Fruit fly (Drosophila melanogaster): ENCODE data around the gene CG17361.

CG17361 gene

dm6 chr3L:13996992-13997391, at the start of gene CG17361:
TSS of gene CG17361 (plus strand) at chr3L:13997191.
- TF ChIP-seq HLH106 (tag; optimal IDR thresholded peaks at IDR 0.05) (peak; percentile 23), brk (GFP tag; optimal IDR thresholded peaks at IDR 0.05) (no peak)

DNA sequence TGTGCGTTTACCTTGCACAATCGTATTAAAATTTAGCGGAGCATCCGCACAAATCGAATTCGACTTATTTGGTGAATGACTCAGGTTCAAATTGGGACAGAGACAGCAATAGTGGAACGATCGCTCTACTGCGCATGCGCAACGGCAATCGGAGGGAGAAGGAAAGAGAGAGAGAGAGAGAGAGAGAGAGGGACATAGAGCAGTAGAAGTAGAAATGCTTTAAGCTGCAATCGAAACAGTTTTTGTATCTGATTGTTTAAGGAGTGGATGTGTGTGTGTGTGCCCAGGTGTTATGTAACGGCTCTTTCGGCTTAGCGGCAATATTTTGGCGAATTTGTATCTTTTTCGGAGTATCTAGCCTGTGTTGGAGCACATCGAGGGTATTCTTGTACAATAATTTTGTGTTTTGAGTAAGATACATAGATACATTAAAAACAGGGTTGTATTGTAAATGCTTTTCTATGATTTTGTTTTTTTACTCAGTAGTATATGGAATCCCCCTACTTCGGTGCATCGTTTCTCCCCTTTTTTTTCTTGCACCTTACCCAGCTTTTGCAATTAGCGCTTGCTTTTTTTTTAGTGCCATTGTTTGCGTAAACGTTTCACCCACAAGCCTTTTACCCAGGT, 47.4 kb upstream of the CG17361 start:
- TF ChIP-seq N (GFP tag; optimal IDR thresholded peaks at IDR 0.05) (no peak), HLH106 (tag; optimal IDR thresholded peaks at IDR 0.05) (no peak), foxo (GFP tag; optimal IDR thresholded peaks at IDR 0.05) (peak in 1 of 2 experiments; percentile 21), h (GFP tag; optimal IDR thresholded peaks at IDR 0.05) (peak; percentile 16), ey (GFP tag; optimal IDR thresholded peaks at IDR 0.05) (peak; percentile 22), rgr (GFP tag; optimal IDR thresholded peaks at IDR 0.05) (peak; percentile 10), CG32264 (GFP tag; optimal IDR thresholded peaks at IDR 0.05) (no peak)

DNA sequence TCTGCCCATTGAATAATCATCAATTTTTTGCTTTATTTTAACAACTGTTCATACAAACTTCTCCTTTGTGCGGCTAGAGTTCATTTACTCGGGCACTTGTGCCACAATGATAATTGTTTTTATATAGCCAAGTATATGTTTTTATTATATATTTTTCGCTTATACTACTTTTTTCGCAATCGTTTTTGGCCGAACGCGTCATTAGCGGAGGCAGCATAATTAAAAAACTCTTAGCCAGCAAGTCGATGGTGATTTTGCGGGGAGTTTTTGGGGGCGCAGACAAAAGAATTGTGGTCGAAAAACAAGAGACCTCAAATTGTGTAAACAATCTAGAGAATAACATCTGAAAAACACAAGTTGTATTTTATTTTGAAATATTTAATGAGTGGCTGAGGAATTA, 45.4 kb upstream of the CG17361 start:
- TF ChIP-seq fru (GFP tag; optimal IDR thresholded peaks at IDR 0.05) (no peak), brk (GFP tag; optimal IDR thresholded peaks at IDR 0.05) (peak; percentile 28), Sp1 (GFP tag; optimal IDR thresholded peaks at IDR 0.05) (peak; percentile 4), rgr (GFP tag; optimal IDR thresholded peaks at IDR 0.05) (peak; percentile 38), HLH106 (tag; optimal IDR thresholded peaks at IDR 0.05) (no peak), h (GFP tag; optimal IDR thresholded peaks at IDR 0.05) (peak; percentile 46), Hr83 (GFP tag; optimal IDR thresholded peaks at IDR 0.05; ENCODE audit: poor library complexity, severe bottlenecking) (peak; percentile 16), tai (GFP tag; optimal IDR thresholded peaks at IDR 0.05) (peak; percentile 12), Hnf4 (GFP tag; optimal IDR thresholded peaks at IDR 0.05) (no peak)

DNA sequence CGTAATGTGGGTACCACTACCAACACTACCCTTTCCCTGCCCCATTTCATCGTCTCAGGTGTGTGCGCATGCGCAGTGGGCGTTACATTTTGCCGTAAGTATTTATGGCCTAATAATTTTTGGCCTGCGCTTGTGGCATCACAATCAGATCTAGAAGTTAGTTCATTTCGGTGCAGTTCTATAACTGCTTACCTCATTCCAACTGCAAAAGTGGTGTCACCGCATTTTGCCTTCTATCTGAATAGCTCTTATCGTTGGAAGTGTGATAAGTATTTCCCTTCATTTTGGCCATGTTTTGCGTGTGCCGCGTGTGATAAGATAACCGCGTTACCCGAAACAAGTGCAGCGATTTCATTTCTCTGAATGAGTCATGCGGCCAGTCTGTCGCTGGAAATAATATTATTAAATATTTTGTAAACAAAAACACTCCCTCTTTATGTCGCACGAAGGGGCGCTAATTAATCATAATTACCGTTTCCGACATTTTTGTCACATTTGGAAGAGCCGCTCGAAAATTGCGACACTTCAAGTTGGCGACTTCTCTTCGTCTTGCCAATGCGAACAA, 44.4 kb upstream of the CG17361 start:
- TF ChIP-seq rgr (GFP tag; optimal IDR thresholded peaks at IDR 0.05): no peak
- TF ChIP-seq Rel (GFP tag; optimal IDR thresholded peaks at IDR 0.05): no peak
- peak; percentile 16 for TF ChIP-seq Rel (tag; optimal IDR thresholded peaks at IDR 0.05)
- TF ChIP-seq CrebA (GFP tag; optimal IDR thresholded peaks at IDR 0.05; ENCODE audit: borderline replicate concordance): peak; percentile 23
- peak; percentile 80 for TF ChIP-seq h (GFP tag; optimal IDR thresholded peaks at IDR 0.05)

DNA sequence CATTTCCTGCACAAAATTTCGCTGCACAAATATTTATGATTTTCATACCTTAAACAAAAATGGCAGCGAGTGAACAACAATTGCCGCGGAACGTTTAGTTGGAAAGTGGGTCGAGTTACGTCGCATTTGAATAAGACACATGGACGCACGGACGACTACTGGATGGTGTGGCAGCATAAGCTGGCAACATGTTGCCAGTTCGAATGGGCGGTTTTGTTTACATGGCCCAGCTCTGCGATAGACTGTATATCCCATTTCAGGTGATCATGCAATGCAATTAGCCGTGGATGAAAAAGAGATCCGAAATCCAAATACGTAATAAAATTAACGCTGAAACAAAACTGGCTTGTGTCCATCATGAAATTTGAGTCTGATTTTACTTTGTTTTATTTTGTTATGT, 40.3 kb upstream of the CG17361 start:
- TF ChIP-seq sage (GFP tag; optimal IDR thresholded peaks at IDR 0.05) (no peak), dl (GFP tag; optimal IDR thresholded peaks at IDR 0.05; ENCODE audit: insufficient read depth in 1 of 2, partially characterized antibody in 2 of 2) (no peak), sv (GFP tag; optimal IDR thresholded peaks at IDR 0.05) (no peak), Vsx2 (GFP tag; optimal IDR thresholded peaks at IDR 0.05; ENCODE audit: partially characterized antibody) (no peak), Myc (optimal IDR thresholded peaks at IDR 0.05) (no peak), lola (GFP tag; optimal IDR thresholded peaks at IDR 0.05) (no peak), CG9705 (GFP tag; optimal IDR thresholded peaks at IDR 0.05) (no peak)

- TF ChIP-seq sv (GFP tag; optimal IDR thresholded peaks at IDR 0.05) (peak; percentile 39), h (GFP tag; optimal IDR thresholded peaks at IDR 0.05) (peak; percentile 5), foxo (GFP tag; optimal IDR thresholded peaks at IDR 0.05) (peak in 1 of 2 experiments; percentile 34), usp (GFP tag; optimal IDR thresholded peaks at IDR 0.05) (no peak), psq (GFP tag; optimal IDR thresholded peaks at IDR 0.05) (peak; percentile 6), pan (optimal IDR thresholded peaks at IDR 0.05) (no peak), Dfd (GFP tag; optimal IDR thresholded peaks at IDR 0.05) (no peak), rgr (GFP tag; optimal IDR thresholded peaks at IDR 0.05) (peak; percentile 19), OdsH (GFP tag; optimal IDR thresholded peaks at IDR 0.05) (peak; percentile 14), br (GFP tag; optimal IDR thresholded peaks at IDR 0.05) (no peak)
Measured at dm6 chr3L:13957212-13957668, 39.8 kb upstream of the CG17361 start.

All from whole organism, wandering third instar larva.